Worm (Caenorhabditis elegans) whole organism, L1 larva: ENCODE data around the gene Y46E12A.3.

Experiments used
- C16A3.4 ChIP-seq: fragments of 150-350 bp; optimal IDR thresholded peaks from 2 replicates; lab custom pipeline; 2014; ENCODE audit warnings: missing biosample characterization, missing genetic modification characterization
- F16B12.6 ChIP-seq: fragments of 150-350 bp; optimal IDR thresholded peaks from 2 replicates; lab custom pipeline; 2014; ENCODE audit warnings: missing biosample characterization, missing genetic modification characterization
- Y116A8C.19 ChIP-seq: sonication (generic microtip); optimal IDR thresholded peaks from 2 replicates; lab custom pipeline; 2016; ENCODE audit warnings: missing compliant biosample characterization, missing genetic modification characterization, borderline replicate concordance
- alr-1 ChIP-seq: fragments of 200-800 bp; sonication (Bioruptor generic); optimal IDR thresholded peaks from 2 replicates; lab custom pipeline; 2018; ENCODE audit warnings: borderline replicate concordance, mild to moderate bottlenecking, missing genetic modification characterization, missing compliant biosample characterization
- aly-2 ChIP-seq: fragments of 150-350 bp; optimal IDR thresholded peaks from 2 replicates; lab custom pipeline; 2014; ENCODE audit warnings: missing biosample characterization, missing genetic modification characterization
- ama-1 ChIP-seq: fragments of 150-350 bp; optimal IDR thresholded peaks from 2 replicates; lab custom pipeline; 2014
- ceh-82 ChIP-seq, 3 experiments: fragments of 150-350 bp in 1 of 3; sonication (generic microtip) in 2 of 3; optimal IDR thresholded peaks; 2 replicates each; lab custom pipeline; 2014 to 2017; ENCODE audit warnings: missing biosample characterization in 3 of 3, missing genetic modification characterization in 3 of 3
- ceh-88 ChIP-seq: fragments of 200-800 bp; sonication (Bioruptor generic); IDR thresholded peaks from 2 replicates; pipeline ENCODE4 v1.3.6; 2022; ENCODE audit warnings: missing genetic modification characterization, missing compliant biosample characterization
- ceh-90 ChIP-seq: sonication (generic microtip); optimal IDR thresholded peaks from 2 replicates; lab custom pipeline; 2016; ENCODE audit warnings: missing genetic modification characterization, missing compliant biosample characterization
- ces-1 ChIP-seq: fragments of 150-350 bp; optimal IDR thresholded peaks from 2 replicates; lab custom pipeline; 2014; ENCODE audit warnings: missing biosample characterization, missing genetic modification reagents, missing genetic modification characterization
- dsc-1 ChIP-seq: sonication (generic microtip); optimal IDR thresholded peaks from 2 replicates; lab custom pipeline; 2016; ENCODE audit warnings: mild to moderate bottlenecking, missing genetic modification characterization, missing compliant biosample characterization
- egl-13 ChIP-seq: sonication (generic microtip); optimal IDR thresholded peaks from 2 replicates; lab custom pipeline; 2016; ENCODE audit warnings: missing genotype, missing genetic modification reagents, missing genetic modification characterization, missing compliant biosample characterization
- egl-27 ChIP-seq, 2 experiments: fragments of 150-350 bp in 1 of 2; sonication (generic microtip); optimal IDR thresholded peaks; 3 replicates each; lab custom pipeline; 2017 to 2018; ENCODE audit warnings: missing biosample characterization in 2 of 2, missing genetic modification characterization in 2 of 2, missing genetic modification reagents in 2 of 2
- elt-2 ChIP-seq: sonication (generic microtip); optimal IDR thresholded peaks from 2 replicates; lab custom pipeline; 2016; ENCODE audit warnings: missing genetic modification characterization, mild to moderate bottlenecking, inconsistent platforms, missing compliant biosample characterization, missing genetic modification reagents
- elt-3 ChIP-seq, 6 experiments: fragments of 150-350 bp in 1 of 6; sonication (generic microtip); optimal IDR thresholded peaks; 2 replicates each; lab custom pipeline; 2017 to 2018; ENCODE audit warnings: missing biosample characterization in 6 of 6, missing genetic modification characterization in 6 of 6, inconsistent platforms in 1 of 6
- fkh-10 ChIP-seq: sonication (generic microtip); optimal IDR thresholded peaks from 2 replicates; lab custom pipeline; 2017; ENCODE audit warnings: missing biosample characterization, missing genetic modification reagents, missing genetic modification characterization
- fkh-4 ChIP-seq: sonication (generic microtip); optimal IDR thresholded peaks from 2 replicates; lab custom pipeline; 2016; ENCODE audit warnings: missing compliant biosample characterization, missing genetic modification characterization, borderline replicate concordance
- hlh-17 ChIP-seq: fragments of 200-800 bp; sonication (Bioruptor generic); optimal IDR thresholded peaks from 2 replicates; lab custom pipeline; 2018; ENCODE audit warnings: missing genetic modification characterization, mild to moderate bottlenecking, missing compliant biosample characterization, moderate library complexity, borderline replicate concordance
- hlh-4 ChIP-seq: sonication (generic microtip); optimal IDR thresholded peaks from 2 replicates; lab custom pipeline; 2016; ENCODE audit warnings: mild to moderate bottlenecking, missing genetic modification characterization, missing compliant biosample characterization
- hpl-2 ChIP-seq: fragments of 150-350 bp; optimal IDR thresholded peaks from 2 replicates; lab custom pipeline; 2014; ENCODE audit warnings: missing biosample characterization, missing genetic modification reagents, missing genetic modification characterization
- irx-1 ChIP-seq: sonication (generic microtip); optimal IDR thresholded peaks from 2 replicates; lab custom pipeline; 2016; ENCODE audit warnings: missing genetic modification characterization, missing compliant biosample characterization
- jun-1 ChIP-seq: fragments of 150-350 bp; optimal IDR thresholded peaks from 2 replicates; lab custom pipeline; 2014; ENCODE audit warnings: missing biosample characterization, missing genetic modification reagents, missing genetic modification characterization
- lin-13 ChIP-seq: fragments of 150-350 bp; optimal IDR thresholded peaks from 2 replicates; lab custom pipeline; 2014; ENCODE audit warnings: missing biosample characterization, missing genetic modification reagents, missing genetic modification characterization
- lin-15B ChIP-seq: fragments of 150-350 bp; sonication (generic microtip); optimal IDR thresholded peaks from 3 replicates; lab custom pipeline; 2014; ENCODE audit warnings: missing biosample characterization, missing genetic modification characterization
- lin-35 ChIP-seq, 2 experiments: fragments of 150-350 bp; optimal IDR thresholded peaks; 2 replicates each; lab custom pipeline; 2014; ENCODE audit warnings: missing biosample characterization in 2 of 2, missing genetic modification characterization in 2 of 2, missing genetic modification reagents in 2 of 2
- mdl-1 ChIP-seq, 2 experiments: fragments of 150-350 bp; optimal IDR thresholded peaks; 2 replicates each; lab custom pipeline; 2014 to 2017; ENCODE audit warnings: missing biosample characterization in 2 of 2, missing genetic modification characterization in 2 of 2, inconsistent platforms in 1 of 2
- mef-2 ChIP-seq: fragments of 150-350 bp; optimal IDR thresholded peaks from 2 replicates; lab custom pipeline; 2014; ENCODE audit warnings: missing biosample characterization, missing genetic modification characterization
- mep-1 ChIP-seq: fragments of 150-350 bp; optimal IDR thresholded peaks from 2 replicates; lab custom pipeline; 2014; ENCODE audit warnings: missing biosample characterization, missing genetic modification characterization
- nhr-12 ChIP-seq: sonication (generic microtip); optimal IDR thresholded peaks from 2 replicates; lab custom pipeline; 2017; ENCODE audit warnings: missing biosample characterization, missing genetic modification characterization
- nhr-20 ChIP-seq: sonication (generic microtip); optimal IDR thresholded peaks from 2 replicates; lab custom pipeline; 2016; ENCODE audit warnings: mild to moderate bottlenecking, missing genetic modification characterization, missing compliant biosample characterization
- nhr-237 ChIP-seq: fragments of 150-350 bp; optimal IDR thresholded peaks from 2 replicates; lab custom pipeline; 2014; ENCODE audit warnings: missing biosample characterization, missing genetic modification characterization
- nhr-28 ChIP-seq: fragments of 150-350 bp; optimal IDR thresholded peaks from 2 replicates; lab custom pipeline; 2014; ENCODE audit warnings: missing biosample characterization, missing genetic modification characterization
- nhr-47 ChIP-seq: sonication (generic microtip); optimal IDR thresholded peaks from 2 replicates; lab custom pipeline; 2016; ENCODE audit warnings: mild to moderate bottlenecking, missing genetic modification characterization, moderate library complexity, missing compliant biosample characterization
- nhr-71 ChIP-seq: sonication (generic microtip); optimal IDR thresholded peaks from 2 replicates; lab custom pipeline; 2016; ENCODE audit warnings: mild to moderate bottlenecking, missing genetic modification characterization, moderate library complexity, missing compliant biosample characterization
- nhr-76 ChIP-seq: sonication (generic microtip); optimal IDR thresholded peaks from 2 replicates; lab custom pipeline; 2017; ENCODE audit warnings: missing biosample characterization, missing genetic modification characterization
- pag-3 ChIP-seq: sonication (generic microtip); optimal IDR thresholded peaks from 2 replicates; lab custom pipeline; 2017; ENCODE audit warnings: missing genetic modification characterization, mild to moderate bottlenecking, missing compliant biosample characterization, antibody characterized with exemption, borderline replicate concordance; ENCODE audit not compliant: insufficient read depth
- rnt-1 ChIP-seq: sonication (generic microtip); optimal IDR thresholded peaks from 2 replicates; lab custom pipeline; 2016; ENCODE audit warnings: mild to moderate bottlenecking, missing genetic modification characterization, moderate library complexity, missing compliant biosample characterization
- snpc-4 ChIP-seq: fragments of 150-350 bp; optimal IDR thresholded peaks from 2 replicates; lab custom pipeline; 2014; ENCODE audit warnings: missing biosample characterization, missing genetic modification characterization
- sox-4 ChIP-seq: sonication (generic microtip); optimal IDR thresholded peaks from 2 replicates; lab custom pipeline; 2016; ENCODE audit warnings: missing genetic modification characterization, missing compliant biosample characterization
- sptf-1 ChIP-seq: fragments of 150-350 bp; optimal IDR thresholded peaks from 2 replicates; lab custom pipeline; 2014; ENCODE audit warnings: missing biosample characterization, missing genetic modification characterization
- tlp-1 ChIP-seq: fragments of 150-350 bp; optimal IDR thresholded peaks from 2 replicates; lab custom pipeline; 2014; ENCODE audit warnings: missing biosample characterization, missing genetic modification characterization
- unc-62 ChIP-seq: fragments of 150-350 bp; optimal IDR thresholded peaks from 2 replicates; lab custom pipeline; 2014; ENCODE audit warnings: missing biosample characterization, missing genetic modification reagents, missing genetic modification characterization
- unc-86 ChIP-seq: sonication (generic microtip); optimal IDR thresholded peaks from 2 replicates; lab custom pipeline; 2016; ENCODE audit warnings: missing genetic modification characterization, missing compliant biosample characterization
- vab-15 ChIP-seq: sonication (generic microtip); optimal IDR thresholded peaks from 2 replicates; lab custom pipeline; 2017; ENCODE audit warnings: missing genotype, mild to moderate bottlenecking, missing genetic modification characterization, missing compliant biosample characterization

The Y46E12A.3 gene

DNA sequence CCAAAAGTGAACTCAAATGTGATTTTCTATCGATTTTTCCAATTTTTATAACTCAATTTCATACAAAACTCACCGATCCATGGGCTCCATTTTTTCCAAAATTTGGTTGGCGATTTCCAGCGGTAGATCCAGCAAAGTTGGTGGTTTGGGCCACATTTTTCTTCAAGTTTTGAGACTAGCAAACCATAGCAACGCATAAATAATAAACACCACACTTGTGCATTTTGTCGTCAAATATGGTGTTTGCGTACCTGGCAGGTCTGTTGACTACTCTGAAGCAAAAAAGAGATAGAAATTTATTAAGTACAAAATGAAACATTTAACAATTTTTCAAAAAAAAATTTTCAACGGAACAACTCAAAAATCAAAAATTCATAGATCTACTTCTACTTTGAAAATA is 49.4 kb downstream of the Y46E12A.3 start (continued):
- TF ChIP-seq mef-2 (no peak), sptf-1 (no peak), hpl-2 (GFP tag; lab: Kevin White, UChicago) (no peak), rnt-1 (peak; percentile 16), aly-2 (no peak), lin-13 (GFP tag; lab: Kevin White, UChicago) (no peak), tlp-1 (tag; lab: Kevin White, UChicago) (no peak), ceh-82 (tag; optimal IDR thresholded peaks at IDR 0.05; lab: Kevin White, UChicago) (peak in 1 of 3 experiments; percentile 11), unc-86 (tag; lab: Kevin White, UChicago) (no peak), vab-15 (tag; lab: Kevin White, UChicago) (no peak), F16B12.6 (tag; lab: Kevin White, UChicago) (peak; percentile 84), nhr-47 (tag; lab: Kevin White, UChicago) (no peak), nhr-237 (tag; lab: Kevin White, UChicago) (no peak), nhr-28 (tag; lab: Kevin White, UChicago) (no peak), elt-2 (tag; lab: Kevin White, UChicago) (no peak), pag-3 (tag; lab: Kevin White, UChicago) (no peak), hlh-17 (no peak), C16A3.4 (peak; percentile 12), nhr-12 (tag; lab: Kevin White, UChicago) (no peak), fkh-4 (tag; lab: Kevin White, UChicago) (no peak), nhr-71 (tag; lab: Kevin White, UChicago) (no peak), ama-1 (lab: Kevin White, UChicago) (no peak), hlh-4 (tag; lab: Kevin White, UChicago) (no peak), dsc-1 (tag; lab: Kevin White, UChicago) (no peak), mep-1 (peak; percentile 35)

DNA sequence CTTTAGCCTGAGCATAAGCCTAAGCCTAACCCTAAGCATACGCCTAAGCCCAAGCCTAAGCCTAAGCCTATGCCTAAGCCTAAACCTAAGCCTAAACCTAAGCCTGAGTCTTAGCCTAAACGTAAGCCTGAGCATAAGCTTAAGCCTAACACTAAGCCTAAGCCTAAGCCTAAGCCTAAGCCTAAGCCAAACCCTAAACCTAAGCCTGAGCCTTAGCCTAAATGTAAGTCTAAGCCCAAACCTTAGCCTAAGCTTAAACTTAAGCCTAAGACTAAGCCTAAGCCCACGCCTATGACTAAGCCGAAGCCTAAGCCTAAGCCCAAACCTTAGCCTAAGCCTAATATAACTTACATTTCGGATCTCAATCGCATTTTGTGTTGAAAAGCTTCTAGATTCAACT is 50.7 kb downstream of the Y46E12A.3 start:
- TF ChIP-seq lin-35 (GFP tag; optimal IDR thresholded peaks at IDR 0.05; lab: Kevin White, UChicago) (no peak), Y116A8C.19 (tag; lab: Kevin White, UChicago) (no peak), jun-1 (tag; lab: Kevin White, UChicago) (no peak), lin-13 (GFP tag; lab: Kevin White, UChicago) (no peak), F16B12.6 (tag; lab: Kevin White, UChicago) (no peak), lin-15B (no peak), nhr-20 (tag; lab: Kevin White, UChicago) (no peak), irx-1 (no peak), mdl-1 (tag; optimal IDR thresholded peaks at IDR 0.05; lab: Kevin White, UChicago) (no peak), ceh-82 (tag; optimal IDR thresholded peaks at IDR 0.05; lab: Kevin White, UChicago) (no peak), egl-13 (tag; lab: Kevin White, UChicago) (no peak), unc-62 (no peak), sox-4 (no peak)

DNA sequence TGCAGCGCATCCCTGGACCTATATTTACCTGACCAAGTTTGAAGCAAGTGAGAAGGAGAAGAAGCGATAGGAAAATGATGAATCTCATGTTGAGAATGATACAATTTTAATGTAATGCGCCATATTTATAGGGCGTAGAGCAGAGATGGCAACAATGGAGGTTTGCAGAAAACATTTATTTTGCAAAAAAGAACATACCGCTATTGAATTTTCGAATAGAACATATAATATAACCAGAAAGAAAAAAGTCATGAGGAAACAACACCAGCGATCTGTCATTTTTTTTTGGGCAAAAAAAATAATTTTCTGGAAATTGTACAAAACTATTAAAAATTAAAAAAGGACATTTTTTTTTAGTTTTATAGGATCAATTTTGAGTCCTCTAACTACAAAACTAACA is 52.4 kb downstream of the Y46E12A.3 start, which contains the start of gene spex-3:
spex-3 (minus strand) TSS at position 101 of the 400 bp plus-strand sequence.
- TF ChIP-seq lin-35 (GFP tag; optimal IDR thresholded peaks at IDR 0.05; lab: Kevin White, UChicago) (no peak), egl-27 (tag; optimal IDR thresholded peaks at IDR 0.05; lab: Kevin White, UChicago) (no peak), nhr-47 (tag; lab: Kevin White, UChicago) (no peak), ces-1 (GFP tag; lab: Kevin White, UChicago) (no peak), fkh-10 (no peak), elt-3 (tag; optimal IDR thresholded peaks at IDR 0.05; lab: Kevin White, UChicago) (no peak), ceh-90 (tag; lab: Kevin White, UChicago) (no peak), snpc-4 (no peak), alr-1 (tag; lab: Kevin White, UChicago) (no peak), mdl-1 (tag; optimal IDR thresholded peaks at IDR 0.05; lab: Kevin White, UChicago) (no peak), nhr-28 (tag; lab: Kevin White, UChicago) (no peak), lin-13 (GFP tag; lab: Kevin White, UChicago) (no peak), nhr-20 (tag; lab: Kevin White, UChicago) (no peak), ceh-88 (GFP tag; lab: Robert Waterston, UW) (no peak), nhr-76 (tag; lab: Kevin White, UChicago) (no peak), lin-15B (no peak)
